Worm (Caenorhabditis elegans): ENCODE measurements around the gene srh-214.

ce11 chrV:16788967-16789366 is 40.6 kb downstream of the srh-214 start, which contains the start of gene immt-2:
- TF ChIP-seq tbx-11 (GFP tag; IDR thresholded peaks at IDR 0.05) (no peak), ama-1 (optimal IDR thresholded peaks at IDR 0.05) (no peak), sea-1 (GFP tag; conservative IDR thresholded peaks at IDR 0.05) (no peak)
